Fruit fly (Drosophila melanogaster) whole organism, embryonic: Measurements from ENCODE around the gene Acat2.

ENCODE experiments used
- Blimp-1 ChIP-seq: fragments of 200-800 bp; sonication (Bioruptor generic); optimal IDR thresholded peaks from 3 replicates; lab custom pipeline; 2018; ENCODE audit warnings: missing biosample characterization, missing genetic modification characterization, mild to moderate bottlenecking, moderate library complexity, missing genetic modification reagents
- Bteb2 ChIP-seq: fragments of 200-800 bp; sonication (Bioruptor generic); optimal IDR thresholded peaks from 2 replicates; lab custom pipeline; 2016; ENCODE audit warnings: missing biosample characterization, missing genetic modification characterization
- CG10147 ChIP-seq: fragments of 200-800 bp; sonication (Bioruptor generic); optimal IDR thresholded peaks from 2 replicates; lab custom pipeline; 2019; ENCODE audit warnings: missing biosample characterization, mild to moderate bottlenecking, missing genetic modification characterization, moderate library complexity
- CG10366 ChIP-seq: fragments of 200-800 bp; sonication (Bioruptor generic); IDR thresholded peaks from 2 replicates; pipeline ENCODE4 v1.3.6; 2022; ENCODE audit warnings: missing biosample characterization, missing genetic modification characterization
- CG10543 ChIP-seq: fragments of 200-800 bp; sonication (Bioruptor generic); optimal IDR thresholded peaks from 3 replicates; lab custom pipeline; 2017; ENCODE audit warnings: missing biosample characterization, mild to moderate bottlenecking, missing genetic modification characterization, moderate library complexity
- CG10654 ChIP-seq: fragments of 200-800 bp; sonication (Bioruptor generic); optimal IDR thresholded peaks from 2 replicates; lab custom pipeline; 2016; ENCODE audit warnings: missing biosample characterization, missing genetic modification characterization
- CG10979 ChIP-seq: fragments of 200-800 bp; sonication (Bioruptor generic); optimal IDR thresholded peaks from 2 replicates; lab custom pipeline; 2018; ENCODE audit warnings: missing biosample characterization, mild to moderate bottlenecking, missing genetic modification characterization, moderate library complexity
- CG12155 ChIP-seq: fragments of 200-800 bp; sonication (Bioruptor generic); optimal IDR thresholded peaks from 3 replicates; lab custom pipeline; 2016; ENCODE audit warnings: missing biosample characterization, missing genetic modification characterization
- CG13123 ChIP-seq: fragments of 200-800 bp; sonication (Bioruptor generic); optimal IDR thresholded peaks from 2 replicates; lab custom pipeline; 2016; ENCODE audit warnings: missing biosample characterization, missing genetic modification characterization
- CG13296 ChIP-seq: fragments of 200-800 bp; sonication (Bioruptor generic); optimal IDR thresholded peaks from 3 replicates; lab custom pipeline; 2018; ENCODE audit warnings: missing biosample characterization, mild to moderate bottlenecking, missing genetic modification characterization
- CG13424 ChIP-seq: fragments of 200-800 bp; sonication (Bioruptor generic); optimal IDR thresholded peaks from 2 replicates; lab custom pipeline; 2019; ENCODE audit warnings: missing biosample characterization, mild to moderate bottlenecking, missing genetic modification characterization, moderate library complexity
- CG1529 ChIP-seq: fragments of 200-800 bp; sonication (Bioruptor generic); optimal IDR thresholded peaks from 3 replicates; lab custom pipeline; 2018; ENCODE audit warnings: missing biosample characterization, missing genetic modification characterization
- CG17612 ChIP-seq: fragments of 200-800 bp; sonication (Bioruptor generic); IDR thresholded peaks from 2 replicates; pipeline ENCODE4 v1.3.6; 2022; ENCODE audit warnings: missing biosample characterization, missing genetic modification characterization
- CG2116 ChIP-seq: fragments of 200-800 bp; sonication (Bioruptor generic); optimal IDR thresholded peaks from 3 replicates; lab custom pipeline; 2018; ENCODE audit warnings: missing biosample characterization, mild to moderate bottlenecking, missing genetic modification characterization
- CG2199 ChIP-seq: fragments of 200-800 bp; sonication (Bioruptor generic); IDR thresholded peaks from 3 replicates; pipeline ENCODE4 v1.3.6; 2022; ENCODE audit warnings: missing biosample characterization, missing genetic modification characterization
- CG31224 ChIP-seq: fragments of 200-800 bp; sonication (Bioruptor generic); IDR thresholded peaks from 2 replicates; pipeline ENCODE4 v1.3.6; 2022; ENCODE audit warnings: missing biosample characterization, missing genetic modification characterization
- CG34422 ChIP-seq: fragments of 200-800 bp; sonication (Bioruptor generic); IDR thresholded peaks from 3 replicates; pipeline ENCODE4 v1.3.6; 2022; ENCODE audit warnings: missing biosample characterization, missing genetic modification characterization
- CG3847 ChIP-seq: fragments of 200-800 bp; sonication (Bioruptor generic); IDR thresholded peaks from 2 replicates; pipeline ENCODE4 v1.3.6; 2022; ENCODE audit warnings: missing biosample characterization, missing genetic modification characterization
- CG42726 ChIP-seq: fragments of 200-800 bp; sonication (Bioruptor generic); IDR thresholded peaks from 2 replicates; pipeline ENCODE4 v1.3.6; 2022; ENCODE audit warnings: missing biosample characterization, missing genetic modification characterization; ENCODE audit not compliant: partially characterized antibody
- CG4328 ChIP-seq: fragments of 200-800 bp; sonication (Bioruptor generic); optimal IDR thresholded peaks from 3 replicates; lab custom pipeline; 2017; ENCODE audit warnings: missing biosample characterization, missing genetic modification reagents, missing genetic modification characterization
- CG4820 ChIP-seq: fragments of 200-800 bp; sonication (Bioruptor generic); optimal IDR thresholded peaks from 3 replicates; lab custom pipeline; 2016; ENCODE audit warnings: missing biosample characterization, missing genetic modification characterization
- CG9932 ChIP-seq: fragments of 200-800 bp; sonication (Bioruptor generic); IDR thresholded peaks from 2 replicates; pipeline ENCODE4 v1.3.6; 2022; ENCODE audit warnings: missing biosample characterization, missing genetic modification characterization
- Chrac-16 ChIP-seq: fragments of 200-800 bp; sonication (Bioruptor generic); optimal IDR thresholded peaks from 3 replicates; lab custom pipeline; 2016; ENCODE audit warnings: missing biosample characterization, missing genetic modification characterization
- Dfd ChIP-seq, 2 experiments: fragments of >200 bp; optimal IDR thresholded peaks; 2 replicates each; lab custom pipeline; 2017; ENCODE audit warnings: missing biosample characterization in 2 of 2, missing genetic modification characterization in 2 of 2
- Dref ChIP-seq: fragments of 200-800 bp; sonication (Bioruptor generic); IDR thresholded peaks from 2 replicates; pipeline ENCODE4 v1.3.6; 2022; ENCODE audit warnings: missing biosample characterization, missing genetic modification characterization
- Drgx ChIP-seq: fragments of 200-800 bp; sonication (Bioruptor generic); IDR thresholded peaks from 2 replicates; pipeline ENCODE4 v1.3.6; 2022; ENCODE audit warnings: missing biosample characterization, missing genetic modification characterization
- HHEX ChIP-seq: fragments of 200-800 bp; sonication (Bioruptor generic); optimal IDR thresholded peaks from 3 replicates; lab custom pipeline; 2017; ENCODE audit warnings: missing biosample characterization, mild to moderate bottlenecking, missing genetic modification characterization, missing genetic modification reagents
- HLH54F ChIP-seq: fragments of 200-800 bp; sonication (Bioruptor generic); optimal IDR thresholded peaks from 3 replicates; lab custom pipeline; 2016; ENCODE audit warnings: missing biosample characterization, missing genetic modification characterization
- HmgD ChIP-seq: fragments of 200-800 bp; sonication (Bioruptor generic); optimal IDR thresholded peaks from 3 replicates; lab custom pipeline; 2016; ENCODE audit warnings: missing biosample characterization, missing genetic modification characterization
- Kr ChIP-seq: fragments of 200-800 bp; sonication (Bioruptor generic); optimal IDR thresholded peaks from 2 replicates; lab custom pipeline; 2017; ENCODE audit warnings: missing biosample characterization, mild to moderate bottlenecking, missing genetic modification characterization
- MBD-R2 ChIP-seq: fragments of 200-800 bp; sonication (Bioruptor generic); IDR thresholded peaks from 2 replicates; pipeline ENCODE4 v1.3.6; 2022; ENCODE audit warnings: missing biosample characterization, missing genetic modification characterization
- Neu2 ChIP-seq: fragments of 200-800 bp; sonication (Bioruptor generic); optimal IDR thresholded peaks from 3 replicates; lab custom pipeline; 2016; ENCODE audit warnings: missing biosample characterization, missing genetic modification characterization, borderline replicate concordance
- Oaz ChIP-seq: fragments of 200-800 bp; sonication (Bioruptor generic); IDR thresholded peaks from 2 replicates; pipeline ENCODE4 v1.3.6; 2022; ENCODE audit warnings: missing biosample characterization, missing genetic modification characterization
- Optix ChIP-seq: fragments of 200-800 bp; sonication (Bioruptor generic); IDR thresholded peaks from 3 replicates; pipeline ENCODE4 v1.3.6; 2022; ENCODE audit warnings: missing biosample characterization, missing genetic modification characterization
- Pdp1 ChIP-seq, 2 experiments: fragments of 200-800 bp; sonication (Bioruptor generic); optimal IDR thresholded peaks; 3 replicates each; lab custom pipeline; 2016; ENCODE audit warnings: missing biosample characterization in 2 of 2, missing genetic modification characterization in 2 of 2, mild to moderate bottlenecking in 1 of 2, moderate library complexity in 1 of 2
- Spps ChIP-seq: fragments of 200-800 bp; sonication (Bioruptor generic); optimal IDR thresholded peaks from 2 replicates; lab custom pipeline; 2018; ENCODE audit warnings: missing biosample characterization, mild to moderate bottlenecking, missing genetic modification characterization
- Sry-β ChIP-seq: fragments of 200-800 bp; sonication (Bioruptor generic); optimal IDR thresholded peaks from 2 replicates; lab custom pipeline; 2018; ENCODE audit warnings: missing biosample characterization, mild to moderate bottlenecking, missing genetic modification characterization, moderate library complexity
- Tbp ChIP-seq: fragments of >200 bp; optimal IDR thresholded peaks from 2 replicates; lab custom pipeline; 2018; ENCODE audit warnings: missing biosample characterization, missing genetic modification characterization
- bcd ChIP-seq: fragments of 200-800 bp; sonication (Bioruptor generic); optimal IDR thresholded peaks from 2 replicates; lab custom pipeline; 2017; ENCODE audit warnings: missing biosample characterization, mild to moderate bottlenecking, missing genetic modification characterization
- corto ChIP-seq: fragments of 200-800 bp; sonication (Bioruptor generic); optimal IDR thresholded peaks from 2 replicates; lab custom pipeline; 2016; ENCODE audit warnings: missing biosample characterization, mild to moderate bottlenecking, missing genetic modification characterization, moderate library complexity
- grau ChIP-seq: fragments of 200-800 bp; optimal IDR thresholded peaks from 3 replicates; lab custom pipeline; 2019; ENCODE audit warnings: missing biosample characterization, mild to moderate bottlenecking, missing genetic modification characterization, moderate library complexity
- ind ChIP-seq: fragments of 200-800 bp; sonication (Bioruptor generic); optimal IDR thresholded peaks from 3 replicates; lab custom pipeline; 2016; ENCODE audit warnings: missing biosample characterization, missing genetic modification characterization
- kay ChIP-seq: fragments of 200-800 bp; sonication (Bioruptor generic); optimal IDR thresholded peaks from 2 replicates; lab custom pipeline; 2016; ENCODE audit warnings: missing biosample characterization, missing genetic modification characterization
- org-1 ChIP-seq: fragments of 200-800 bp; sonication (Bioruptor generic); optimal IDR thresholded peaks from 2 replicates; lab custom pipeline; 2017; ENCODE audit warnings: missing biosample characterization, missing genetic modification characterization
- pho ChIP-seq: fragments of 200-800 bp; sonication (Bioruptor generic); optimal IDR thresholded peaks from 2 replicates; lab custom pipeline; 2016; ENCODE audit warnings: missing biosample characterization, missing genetic modification characterization
- psq ChIP-seq: fragments of 200-800 bp; sonication (Bioruptor generic); optimal IDR thresholded peaks from 2 replicates; lab custom pipeline; 2017; ENCODE audit warnings: missing biosample characterization, missing genetic modification characterization
- pum ChIP-seq: fragments of 200-800 bp; sonication (Bioruptor generic); optimal IDR thresholded peaks from 2 replicates; lab custom pipeline; 2016; ENCODE audit warnings: missing biosample characterization, missing genetic modification characterization
- seq ChIP-seq: fragments of 200-800 bp; sonication (Bioruptor generic); IDR thresholded peaks from 2 replicates; pipeline ENCODE4 v1.3.6; 2022; ENCODE audit warnings: missing biosample characterization, missing genetic modification characterization
- tx ChIP-seq: fragments of 200-800 bp; sonication (Bioruptor generic); optimal IDR thresholded peaks from 2 replicates; lab custom pipeline; 2016; ENCODE audit warnings: missing biosample characterization, missing genetic modification characterization

Acat2 gene

DNA sequence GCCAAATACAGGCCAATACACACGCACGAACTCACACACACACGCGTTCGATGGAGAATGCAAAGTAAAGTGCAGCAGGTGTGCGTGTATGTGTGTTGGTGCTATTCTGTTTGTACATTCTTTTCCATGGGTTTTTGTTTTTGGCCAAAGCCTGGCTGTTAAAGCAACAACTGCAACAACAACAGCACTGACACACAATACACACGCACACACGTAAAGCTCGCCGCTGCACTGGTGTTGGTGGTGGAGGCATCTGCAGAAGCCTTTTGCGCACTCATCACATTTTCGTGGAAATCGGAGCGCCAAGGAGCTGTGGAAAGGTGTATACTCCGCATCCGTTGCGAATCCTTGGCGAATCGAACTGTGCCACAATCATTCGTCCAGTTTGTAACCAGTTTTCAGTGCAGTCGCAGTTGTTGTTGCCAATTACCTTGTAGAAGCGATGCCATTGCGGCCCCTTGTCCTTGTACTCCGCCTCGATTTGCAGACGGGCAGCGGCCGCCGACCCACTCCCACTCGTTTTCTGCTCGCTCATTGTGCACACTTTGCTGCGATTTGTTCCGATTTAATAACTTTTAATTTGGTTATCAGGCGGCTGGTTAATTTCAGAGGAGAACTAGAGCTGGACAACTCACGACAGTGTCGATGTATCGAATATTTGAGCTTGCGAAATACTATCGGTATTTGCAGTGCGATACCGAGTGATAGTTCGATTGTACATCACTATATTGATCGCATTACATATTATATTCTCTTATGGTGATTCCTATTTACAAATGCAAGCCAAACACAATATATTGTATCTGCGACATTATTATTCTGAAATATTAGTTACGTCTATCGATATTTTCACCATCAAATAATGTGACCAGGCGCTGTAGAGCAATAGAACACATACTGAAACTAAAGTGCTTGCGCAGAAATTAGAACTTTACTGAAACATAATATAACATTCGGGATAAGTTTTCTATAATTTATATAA, 47.5 kb downstream of the Acat2 start (continued):
- no peak for TF ChIP-seq HHEX (GFP tag; lab: Kevin White, UChicago)
- TF ChIP-seq CG13123 (GFP tag; lab: Kevin White, UChicago): peak; percentile 1
- no peak for TF ChIP-seq psq (GFP tag; lab: Kevin White, UChicago)
- TF ChIP-seq CG31224 (GFP tag; lab: Robert Waterston, UW): peak; percentile 30; the same call in 1 of the 2 replicates
- TF ChIP-seq CG10654: no peak
- no peak for TF ChIP-seq CG17612 (GFP tag; lab: Robert Waterston, UW)
- TF ChIP-seq ind: peak; percentile 26
- peak; percentile 50 for TF ChIP-seq pho
- no peak for TF ChIP-seq Sry-β (GFP tag; lab: Kevin White, UChicago)
- peak; percentile 43 for TF ChIP-seq CG13424 (tag; lab: Kevin White, UChicago)
- TF ChIP-seq tx (GFP tag; lab: Kevin White, UChicago): peak; percentile 34
- TF ChIP-seq bcd (GFP tag; lab: Kevin White, UChicago): peak; percentile 19
- TF ChIP-seq Tbp (GFP tag; lab: Kevin White, UChicago): no peak
- TF ChIP-seq CG2199 (GFP tag; lab: Robert Waterston, UW): no peak
- peak; percentile 81 for TF ChIP-seq CG9932 (GFP tag; lab: Robert Waterston, UW)
- no peak for TF ChIP-seq Oaz (GFP tag; lab: Robert Waterston, UW)
- TF ChIP-seq Blimp-1 (GFP tag; lab: Kevin White, UChicago): peak; percentile 6
- peak; percentile 11 to 25 for TF ChIP-seq Pdp1 (GFP tag; optimal IDR thresholded peaks at IDR 0.05; lab: Kevin White, UChicago)
- TF ChIP-seq seq (GFP tag; lab: Robert Waterston, UW): no peak
- no peak for TF ChIP-seq CG10147 (GFP tag; lab: Kevin White, UChicago)
- peak; percentile 42 for TF ChIP-seq grau (tag; lab: Kevin White, UChicago)
- TF ChIP-seq CG34422: no peak; the same call in 2 of the 3 replicates
- peak; percentile 22 for TF ChIP-seq CG13296
- peak; percentile 42 for TF ChIP-seq corto (GFP tag; lab: Kevin White, UChicago)
- TF ChIP-seq MBD-R2 (GFP tag; lab: Robert Waterston, UW): peak; percentile 51
- TF ChIP-seq Spps (tag; lab: Kevin White, UChicago): no peak
- TF ChIP-seq HmgD (GFP tag; lab: Kevin White, UChicago): peak; percentile 38
- TF ChIP-seq CG4328: no peak
- peak; percentile 19 for TF ChIP-seq CG10979 (tag; lab: Kevin White, UChicago)
- no peak for TF ChIP-seq Kr (GFP tag; lab: Kevin White, UChicago)
- TF ChIP-seq CG3847 (GFP tag; lab: Robert Waterston, UW): peak; percentile 57
- TF ChIP-seq CG2116 (GFP tag; lab: Kevin White, UChicago): peak; percentile 75
- no peak for TF ChIP-seq Neu2 (GFP tag; lab: Kevin White, UChicago)
- TF ChIP-seq CG42726 (GFP tag; lab: Robert Waterston, UW): peak; percentile 95
- TF ChIP-seq CG12155: peak; percentile 22
- TF ChIP-seq HLH54F (GFP tag; lab: Kevin White, UChicago): peak; percentile 38
- TF ChIP-seq Dref: peak; percentile 88
- peak; percentile 11 for TF ChIP-seq CG4820
- TF ChIP-seq pum (GFP tag; lab: Kevin White, UChicago): peak; percentile 35
- TF ChIP-seq CG1529 (GFP tag; lab: Kevin White, UChicago): no peak
- TF ChIP-seq Chrac-16: peak; percentile 15
- peak; percentile 29 for TF ChIP-seq CG10543 (GFP tag; lab: Kevin White, UChicago)
- TF ChIP-seq org-1 (GFP tag; lab: Kevin White, UChicago): no peak
- TF ChIP-seq Bteb2 (GFP tag; lab: Kevin White, UChicago): peak; percentile 7
- no peak for TF ChIP-seq Dfd (GFP tag; optimal IDR thresholded peaks at IDR 0.05; lab: Kevin White, UChicago)
- TF ChIP-seq kay (GFP tag; lab: Kevin White, UChicago): peak; percentile 25
- TF ChIP-seq Drgx (GFP tag; lab: Robert Waterston, UW): no peak
- TF ChIP-seq CG10366 (GFP tag; lab: Robert Waterston, UW): no peak
- TF ChIP-seq Optix: no peak
